Fruit fly (Drosophila melanogaster) whole organism, embryonic: Measurements from ENCODE around the gene Atg12.

ENCODE experiments used
- CG10979 ChIP-seq: fragments of 200-800 bp; sonication (Bioruptor generic); optimal IDR thresholded peaks from 2 replicates; lab custom pipeline; 2018; ENCODE audit warnings: missing biosample characterization, mild to moderate bottlenecking, missing genetic modification characterization, moderate library complexity
- CG11456 ChIP-seq: fragments of 200-800 bp; sonication (Bioruptor generic); IDR thresholded peaks from 3 replicates; pipeline ENCODE4 v1.3.6; 2022; ENCODE audit warnings: missing biosample characterization, missing genetic modification characterization
- CG1233 ChIP-seq: fragments of 200-800 bp; sonication (Bioruptor generic); optimal IDR thresholded peaks from 4 replicates; lab custom pipeline; 2018; ENCODE audit warnings: missing biosample characterization, mild to moderate bottlenecking, missing genetic modification characterization
- CG13775 ChIP-seq: fragments of 200-800 bp; sonication (Bioruptor generic); optimal IDR thresholded peaks from 3 replicates; lab custom pipeline; 2017; ENCODE audit warnings: missing biosample characterization, mild to moderate bottlenecking, missing genetic modification characterization
- CG14667 ChIP-seq: fragments of 200-800 bp; sonication (Bioruptor generic); IDR thresholded peaks from 2 replicates; pipeline ENCODE4 v1.3.6; 2022; ENCODE audit warnings: missing biosample characterization, missing genetic modification characterization
- CG14710 ChIP-seq: fragments of 200-800 bp; sonication (Bioruptor generic); optimal IDR thresholded peaks from 3 replicates; lab custom pipeline; 2019; ENCODE audit warnings: missing biosample characterization, mild to moderate bottlenecking, missing genetic modification characterization, moderate library complexity
- CG17328 ChIP-seq: fragments of 200-800 bp; sonication (Bioruptor generic); IDR thresholded peaks from 2 replicates; pipeline ENCODE4 v1.3.6; 2022; ENCODE audit warnings: missing biosample characterization, missing genetic modification characterization
- CG18262 ChIP-seq: fragments of 200-800 bp; optimal IDR thresholded peaks from 3 replicates; lab custom pipeline; 2019; ENCODE audit warnings: missing biosample characterization, mild to moderate bottlenecking, missing genetic modification characterization, moderate library complexity
- CG2712 ChIP-seq: fragments of 200-800 bp; optimal IDR thresholded peaks from 3 replicates; lab custom pipeline; 2019; ENCODE audit warnings: missing biosample characterization, mild to moderate bottlenecking, missing genetic modification characterization, moderate library complexity
- CG3838 ChIP-seq: fragments of 200-800 bp; sonication (Bioruptor generic); optimal IDR thresholded peaks from 3 replicates; lab custom pipeline; 2016; ENCODE audit warnings: missing biosample characterization, missing genetic modification characterization
- CG43689 ChIP-seq: fragments of 200-800 bp; sonication (Bioruptor generic); IDR thresholded peaks from 2 replicates; pipeline ENCODE4 v1.3.6; 2022; ENCODE audit warnings: missing biosample characterization, missing genetic modification characterization
- CG6689 ChIP-seq: fragments of 200-800 bp; sonication (Bioruptor generic); IDR thresholded peaks from 2 replicates; pipeline ENCODE4 v1.3.6; 2022; ENCODE audit warnings: missing biosample characterization, missing genetic modification characterization
- CG8388 ChIP-seq: fragments of 200-800 bp; sonication (Bioruptor generic); optimal IDR thresholded peaks from 2 replicates; lab custom pipeline; 2019; ENCODE audit warnings: missing biosample characterization, mild to moderate bottlenecking, missing genetic modification characterization, moderate library complexity
- CG8924 ChIP-seq: fragments of 200-800 bp; optimal IDR thresholded peaks from 3 replicates; lab custom pipeline; 2019; ENCODE audit warnings: missing biosample characterization, mild to moderate bottlenecking, missing genetic modification characterization, moderate library complexity
- D19A ChIP-seq: fragments of 200-800 bp; optimal IDR thresholded peaks from 3 replicates; lab custom pipeline; 2019; ENCODE audit warnings: missing biosample characterization, mild to moderate bottlenecking, missing genetic modification characterization, moderate library complexity
- Dip2 ChIP-seq: fragments of 200-800 bp; sonication (Bioruptor generic); IDR thresholded peaks from 2 replicates; pipeline ENCODE4 v1.3.6; 2022; ENCODE audit warnings: missing biosample characterization, missing genetic modification characterization
- Drgx ChIP-seq: fragments of 200-800 bp; sonication (Bioruptor generic); IDR thresholded peaks from 2 replicates; pipeline ENCODE4 v1.3.6; 2022; ENCODE audit warnings: missing biosample characterization, missing genetic modification characterization
- E2f1 ChIP-seq: fragments of 200-800 bp; sonication (Bioruptor generic); IDR thresholded peaks from 2 replicates; pipeline ENCODE4 v1.3.6; 2022; ENCODE audit warnings: missing biosample characterization, missing genetic modification characterization
- E2f2 ChIP-seq: fragments of 200-800 bp; sonication (Bioruptor generic); IDR thresholded peaks from 2 replicates; pipeline ENCODE4 v1.3.6; 2022; ENCODE audit warnings: missing biosample characterization, missing genetic modification characterization
- Mrtf ChIP-seq: fragments of 200-800 bp; sonication (Bioruptor generic); IDR thresholded peaks from 3 replicates; pipeline ENCODE4 v1.3.6; 2022; ENCODE audit warnings: missing biosample characterization, missing genetic modification characterization
- Sin3A ChIP-seq: fragments of >200 bp; optimal IDR thresholded peaks from 2 replicates; lab custom pipeline; 2018
- Sox100B ChIP-seq: fragments of 200-800 bp; sonication (Bioruptor generic); optimal IDR thresholded peaks from 3 replicates; lab custom pipeline; 2018; ENCODE audit warnings: missing biosample characterization, mild to moderate bottlenecking, missing genetic modification characterization
- Sry-β ChIP-seq: fragments of 200-800 bp; sonication (Bioruptor generic); optimal IDR thresholded peaks from 2 replicates; lab custom pipeline; 2018; ENCODE audit warnings: missing biosample characterization, mild to moderate bottlenecking, missing genetic modification characterization, moderate library complexity
- TFAM ChIP-seq: fragments of 200-800 bp; sonication (Bioruptor generic); optimal IDR thresholded peaks from 2 replicates; lab custom pipeline; 2017; ENCODE audit warnings: missing biosample characterization, missing genetic modification characterization, inconsistent platforms
- Tbp ChIP-seq: fragments of >200 bp; optimal IDR thresholded peaks from 2 replicates; lab custom pipeline; 2018; ENCODE audit warnings: missing biosample characterization, missing genetic modification characterization
- Xbp1 ChIP-seq: fragments of 200-800 bp; sonication (Bioruptor generic); optimal IDR thresholded peaks from 3 replicates; lab custom pipeline; 2016; ENCODE audit warnings: missing biosample characterization, mild to moderate bottlenecking, missing genetic modification characterization
- bsh ChIP-seq, 2 experiments: fragments of 200-800 bp; sonication (Bioruptor generic); optimal IDR thresholded peaks; 2 replicates each; lab custom pipeline; 2017 to 2018; ENCODE audit warnings: mild to moderate bottlenecking in 2 of 2, missing biosample characterization in 2 of 2, missing genetic modification characterization in 2 of 2, moderate library complexity in 1 of 2
- cas ChIP-seq: fragments of 200-800 bp; sonication (Bioruptor generic); IDR thresholded peaks from 2 replicates; pipeline ENCODE4 v1.3.6; 2022; ENCODE audit warnings: missing biosample characterization, missing genetic modification characterization
- chif ChIP-seq, 2 experiments: fragments of 200-800 bp; sonication (Bioruptor generic); optimal IDR thresholded peaks; 3 replicates each; lab custom pipeline; 2016; ENCODE audit warnings: missing biosample characterization in 2 of 2, missing genetic modification characterization in 2 of 2
- ci ChIP-seq: fragments of 200-800 bp; sonication (Bioruptor generic); IDR thresholded peaks from 3 replicates; pipeline ENCODE4 v1.3.6; 2022; ENCODE audit warnings: missing biosample characterization, missing genetic modification characterization
- corto ChIP-seq: fragments of 200-800 bp; sonication (Bioruptor generic); optimal IDR thresholded peaks from 2 replicates; lab custom pipeline; 2016; ENCODE audit warnings: missing biosample characterization, mild to moderate bottlenecking, missing genetic modification characterization, moderate library complexity
- dmrt11E ChIP-seq: fragments of 200-800 bp; sonication (Bioruptor generic); optimal IDR thresholded peaks from 3 replicates; lab custom pipeline; 2018; ENCODE audit warnings: missing biosample characterization, mild to moderate bottlenecking, missing genetic modification characterization, moderate library complexity
- eve ChIP-seq, 2 experiments: fragments of >200 bp; optimal IDR thresholded peaks; 2 replicates each; lab custom pipeline; 2017; ENCODE audit warnings: missing biosample characterization in 2 of 2, missing genetic modification characterization in 2 of 2
- fd96Cb ChIP-seq: fragments of 200-800 bp; sonication (Bioruptor generic); optimal IDR thresholded peaks from 2 replicates; lab custom pipeline; 2018; ENCODE audit warnings: missing biosample characterization, mild to moderate bottlenecking, missing genetic modification characterization, moderate library complexity
- gcm2 ChIP-seq: fragments of 200-800 bp; sonication (Bioruptor generic); optimal IDR thresholded peaks from 2 replicates; lab custom pipeline; 2016; ENCODE audit warnings: missing biosample characterization, missing genetic modification characterization
- gem ChIP-seq: fragments of 200-800 bp; sonication (Bioruptor generic); optimal IDR thresholded peaks from 2 replicates; lab custom pipeline; 2019; ENCODE audit warnings: missing biosample characterization, mild to moderate bottlenecking, missing genetic modification characterization, moderate library complexity
- lbe ChIP-seq: fragments of 200-800 bp; sonication (Bioruptor generic); optimal IDR thresholded peaks from 2 replicates; lab custom pipeline; 2016; ENCODE audit warnings: missing biosample characterization, mild to moderate bottlenecking, missing genetic modification characterization
- nom ChIP-seq: fragments of 200-800 bp; sonication (Bioruptor generic); optimal IDR thresholded peaks from 2 replicates; lab custom pipeline; 2017; ENCODE audit warnings: missing biosample characterization, missing genetic modification characterization, mild to moderate bottlenecking, moderate library complexity, missing genetic modification reagents
- org-1 ChIP-seq: fragments of 200-800 bp; sonication (Bioruptor generic); optimal IDR thresholded peaks from 2 replicates; lab custom pipeline; 2017; ENCODE audit warnings: missing biosample characterization, missing genetic modification characterization
- pan ChIP-seq, 4 experiments: fragments of >200 bp in 3 of 4; fragments of 200-800 bp in 1 of 4; sonication (Bioruptor generic) in 1 of 4; optimal IDR thresholded peaks in 3 of 4; IDR thresholded peaks in 1 of 4; 2 replicates each; pipeline versions ENCODE4 v1.3.6 to Lab custom; 2017 to 2022; ENCODE audit warnings: missing biosample characterization in 2 of 4, missing genetic modification characterization in 2 of 4, mixed read lengths in 1 of 4
- phol ChIP-seq: fragments of 200-800 bp; sonication (Bioruptor generic); optimal IDR thresholded peaks from 3 replicates; lab custom pipeline; 2018; ENCODE audit warnings: missing biosample characterization, mild to moderate bottlenecking, missing genetic modification characterization, moderate library complexity
- repo ChIP-seq: fragments of 200-800 bp; sonication (Bioruptor generic); optimal IDR thresholded peaks from 2 replicates; lab custom pipeline; 2016; ENCODE audit warnings: missing biosample characterization, missing genetic modification characterization
- sens ChIP-seq: fragments of 200-800 bp; sonication (Bioruptor generic); peaks from one replicate; lab custom pipeline; 2016; ENCODE audit warnings: missing biosample characterization, missing genetic modification characterization
- sens-2 ChIP-seq: fragments of 200-800 bp; sonication (Bioruptor generic); IDR thresholded peaks from 2 replicates; pipeline ENCODE4 v1.3.6; 2022; ENCODE audit warnings: missing biosample characterization, missing genetic modification characterization
- sisA ChIP-seq: fragments of 200-800 bp; sonication (Bioruptor generic); IDR thresholded peaks from 2 replicates; pipeline ENCODE4 v1.3.6; 2022; ENCODE audit warnings: missing biosample characterization, missing genetic modification characterization
- tin ChIP-seq: fragments of 200-800 bp; sonication (Bioruptor generic); optimal IDR thresholded peaks from 3 replicates; lab custom pipeline; 2016; ENCODE audit warnings: missing biosample characterization, missing genetic modification characterization
- vvl ChIP-seq: fragments of 200-800 bp; sonication (Bioruptor generic); IDR thresholded peaks from 2 replicates; pipeline ENCODE4 v1.3.6; 2022; ENCODE audit warnings: missing biosample characterization, missing genetic modification characterization

Gene Atg12

DNA sequence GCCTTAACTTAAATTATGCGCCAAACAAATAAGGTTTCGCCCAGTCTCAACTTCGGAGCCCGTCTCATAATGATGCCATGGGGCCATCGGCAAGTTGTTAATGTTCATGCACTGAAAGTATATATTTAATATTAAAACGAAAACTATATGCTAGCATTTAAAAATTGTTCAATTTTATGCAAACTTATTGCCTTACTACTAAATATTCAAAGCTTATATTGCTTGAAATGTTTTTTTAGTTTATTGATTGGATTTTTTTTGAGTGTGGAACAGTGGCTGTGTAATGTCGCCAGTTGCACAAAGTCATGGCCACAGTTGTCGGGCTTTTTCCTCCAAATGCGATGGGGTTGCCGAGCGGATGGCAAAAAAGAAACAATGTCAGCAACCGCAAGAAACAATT is 22.6 kb upstream of the Atg12 start (continued):
- TF ChIP-seq CG14710 (tag; lab: Kevin White, UChicago) (peak; percentile 9), phol (peak; percentile 25), vvl (GFP tag; lab: Robert Waterston, UW) (peak; percentile 67), Sox100B (GFP tag; lab: Kevin White, UChicago) (peak; percentile 40), D19A (tag; lab: Kevin White, UChicago) (peak; percentile 23), eve (GFP tag; optimal IDR thresholded peaks at IDR 0.05; lab: Kevin White, UChicago) (no peak), sisA (peak; percentile 22; the same call in 1 of the 2 replicates), Tbp (GFP tag; lab: Kevin White, UChicago) (no peak), CG8388 (GFP tag; lab: Kevin White, UChicago) (peak; percentile 9), CG1233 (GFP tag; lab: Kevin White, UChicago) (no peak), CG17328 (GFP tag; lab: Robert Waterston, UW) (peak; percentile 53; the same call in 1 of the 2 replicates), sens (GFP tag; lab: Kevin White, UChicago) (peak; percentile 73), tin (GFP tag; lab: Kevin White, UChicago) (peak; percentile 8), org-1 (GFP tag; lab: Kevin White, UChicago) (no peak), CG8924 (tag; lab: Kevin White, UChicago) (no peak), Drgx (GFP tag; lab: Robert Waterston, UW) (peak; percentile 86), gem (tag; lab: Kevin White, UChicago) (peak; percentile 33), corto (GFP tag; lab: Kevin White, UChicago) (peak; percentile 25), repo (no peak), CG10979 (peak; percentile 52), Xbp1 (GFP tag; lab: Kevin White, UChicago) (peak; percentile 13), TFAM (GFP tag; lab: Kevin White, UChicago) (no peak), pan (optimal IDR thresholded peaks at IDR 0.05; lab: Kevin White, UChicago) (no peak), pan (GFP tag; optimal IDR thresholded peaks at IDR 0.05 in 1 of 2, IDR thresholded peaks at IDR 0.05 in 1 of 2) (peak in 1 of 2 experiments; percentile 38), CG18262 (tag; lab: Kevin White, UChicago) (peak; percentile 19), lbe (peak; percentile 34), E2f2 (GFP tag; lab: Robert Waterston, UW) (0 out of 2 replicates have a peak, but pooled peaks have one; percentile 29), E2f1 (GFP tag; lab: Robert Waterston, UW) (peak; percentile 12; the same call in 1 of the 2 replicates), CG6689 (0 out of 2 replicates have a peak, but pooled peaks have one; percentile 32), fd96Cb (peak; percentile 34), ci (GFP tag; lab: Robert Waterston, UW) (peak; percentile 66; the same call in 2 of the 3 replicates), CG2712 (tag; lab: Kevin White, UChicago) (peak; percentile 41), CG13775 (GFP tag; lab: Kevin White, UChicago) (no peak), gcm2 (GFP tag; lab: Kevin White, UChicago) (no peak)

DNA sequence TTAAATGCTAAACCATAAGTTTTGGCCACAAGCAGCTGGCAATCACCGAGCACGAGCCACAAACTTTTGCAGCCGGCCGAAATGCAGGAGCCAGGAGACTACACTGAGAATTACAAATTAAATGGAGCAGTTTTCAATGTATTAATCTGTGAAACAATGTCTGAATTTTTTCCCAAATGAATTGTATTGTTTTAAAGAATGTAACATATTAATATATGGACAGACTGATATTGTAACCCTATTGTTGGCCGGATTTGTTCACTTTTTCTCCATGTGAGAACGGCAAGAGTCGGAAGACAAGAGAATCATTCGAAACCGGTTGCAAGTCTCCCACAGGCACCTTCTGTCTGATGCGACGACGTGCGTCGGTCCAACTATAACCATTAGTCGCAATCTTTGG is 21.7 kb upstream of the Atg12 start:
- TF ChIP-seq Dip2 (GFP tag; lab: Robert Waterston, UW) (no peak), CG2712 (tag; lab: Kevin White, UChicago) (no peak), CG3838 (GFP tag; lab: Kevin White, UChicago) (no peak), dmrt11E (tag; lab: Kevin White, UChicago) (no peak), Sry-β (GFP tag; lab: Kevin White, UChicago) (no peak), lbe (peak; percentile 91), CG43689 (GFP tag; lab: Robert Waterston, UW) (no peak), sens (GFP tag; lab: Kevin White, UChicago) (peak; percentile 66), chif (GFP tag; optimal IDR thresholded peaks at IDR 0.05; lab: Kevin White, UChicago) (no peak), Mrtf (GFP tag; lab: Robert Waterston, UW) (no peak), CG14667 (GFP tag; lab: Robert Waterston, UW) (no peak), nom (peak; percentile 78), bsh (GFP tag; optimal IDR thresholded peaks at IDR 0.05; lab: Kevin White, UChicago) (peak in 1 of 2 experiments; percentile 81), CG11456 (no peak), Drgx (GFP tag; lab: Robert Waterston, UW) (peak; percentile 65), Sin3A (lab: Kevin White, UChicago) (no peak), sens-2 (no peak), cas (no peak), corto (GFP tag; lab: Kevin White, UChicago) (peak; percentile 90)
